Fruit fly (Drosophila melanogaster): Measurements from ENCODE around the gene Adi1.

Gene Adi1

dm6 chr3L:10663190-10663763 lies at the start of gene Adi1:
Gene Adi1, plus strand, starts transcription at chr3L:10663376.
- TF ChIP-seq gsb-n (tag; optimal IDR thresholded peaks at IDR 0.05) (no peak), Eip74EF (GFP tag; optimal IDR thresholded peaks at IDR 0.05) (no peak), E2f2 (GFP tag; IDR thresholded peaks at IDR 0.05) (peak; percentile 22; the same call in 1 of the 2 replicates), CG12391 (tag; optimal IDR thresholded peaks at IDR 0.05) (no peak), pzg (GFP tag; optimal IDR thresholded peaks at IDR 0.05) (peak; percentile 13), MESR4 (GFP tag; optimal IDR thresholded peaks at IDR 0.05) (peak; percentile 27), Fer1 (GFP tag; optimal IDR thresholded peaks at IDR 0.05) (peak; percentile 7), ERR (GFP tag; optimal IDR thresholded peaks at IDR 0.05) (peak; percentile 49), psq (GFP tag; optimal IDR thresholded peaks at IDR 0.05) (no peak), CG15601 (tag; optimal IDR thresholded peaks at IDR 0.05) (no peak), crp (GFP tag; optimal IDR thresholded peaks at IDR 0.05) (peak in 1 of 2 experiments; percentile 82), CG11456 (GFP tag; IDR thresholded peaks at IDR 0.05) (no peak), h (optimal IDR thresholded peaks at IDR 0.05) (no peak), CG13894 (tag; optimal IDR thresholded peaks at IDR 0.05) (peak; percentile 14), Dp (GFP tag; optimal IDR thresholded peaks at IDR 0.05) (peak; percentile 31), Trl (optimal IDR thresholded peaks at IDR 0.05) (no peak), Trl (GFP tag; optimal IDR thresholded peaks at IDR 0.05) (no peak), lbe (GFP tag; optimal IDR thresholded peaks at IDR 0.05) (peak; percentile 28), Neu2 (GFP tag; optimal IDR thresholded peaks at IDR 0.05; ENCODE audit: borderline replicate concordance) (no peak), CG13287 (GFP tag; IDR thresholded peaks at IDR 0.05; ENCODE audit: partially characterized antibody) (peak; percentile 27), ftz-f1 (GFP tag; optimal IDR thresholded peaks at IDR 0.05) (peak; percentile 62), MBD-R2 (GFP tag; IDR thresholded peaks at IDR 0.05) (peak; percentile 44), CG7928 (GFP tag; optimal IDR thresholded peaks at IDR 0.05) (no peak), grn (GFP tag; optimal IDR thresholded peaks at IDR 0.05) (peak; percentile 22), wek (GFP tag; optimal IDR thresholded peaks at IDR 0.05) (peak; percentile 69), CG34376 (GFP tag; optimal IDR thresholded peaks at IDR 0.05) (peak; percentile 50), CG8290 (GFP tag; optimal IDR thresholded peaks at IDR 0.05) (no peak), CG8290 (tag; optimal IDR thresholded peaks at IDR 0.05) (peak in 1 of 2 experiments; percentile 5), zen2 (GFP tag; IDR thresholded peaks at IDR 0.05; ENCODE audit: partially characterized antibody) (no peak), sug (tag; optimal IDR thresholded peaks at IDR 0.05) (peak; percentile 17), unc-4 (GFP tag; IDR thresholded peaks at IDR 0.05; ENCODE audit: partially characterized antibody) (no peak)

DNA sequence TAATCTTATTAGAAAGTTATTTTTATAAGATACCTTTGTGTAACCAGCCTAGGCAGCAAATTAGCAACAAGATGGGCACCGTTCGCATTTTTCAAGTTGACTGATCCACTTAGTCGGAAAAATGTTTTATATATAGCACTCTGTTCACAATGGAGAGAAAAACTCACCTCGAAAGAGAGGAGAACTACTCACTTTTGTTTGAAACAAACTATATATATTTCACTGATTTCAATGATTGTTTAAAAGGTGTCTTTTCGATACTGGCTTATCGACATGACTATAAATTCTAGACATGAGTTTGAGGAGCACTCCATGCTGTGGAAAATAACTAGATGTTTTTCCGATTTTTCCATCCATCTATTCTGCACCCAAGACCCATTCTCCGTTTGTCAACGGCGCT lies 39.7 kb upstream of the Adi1 start, which contains the start of gene CG42521:
Gene CG42521 (minus strand): TSS at position 101 of the 400 bp plus-strand sequence.
- TF ChIP-seq crc (GFP tag; optimal IDR thresholded peaks at IDR 0.05) (no peak), ac (GFP tag; optimal IDR thresholded peaks at IDR 0.05) (no peak), CG2129 (GFP tag; IDR thresholded peaks at IDR 0.05; ENCODE audit: partially characterized antibody) (no peak), salm (tag; optimal IDR thresholded peaks at IDR 0.05) (no peak), unc-4 (GFP tag; IDR thresholded peaks at IDR 0.05; ENCODE audit: partially characterized antibody) (no peak), CG7786 (GFP tag; optimal IDR thresholded peaks at IDR 0.05) (no peak), en (GFP tag; optimal IDR thresholded peaks at IDR 0.05) (no peak)

DNA sequence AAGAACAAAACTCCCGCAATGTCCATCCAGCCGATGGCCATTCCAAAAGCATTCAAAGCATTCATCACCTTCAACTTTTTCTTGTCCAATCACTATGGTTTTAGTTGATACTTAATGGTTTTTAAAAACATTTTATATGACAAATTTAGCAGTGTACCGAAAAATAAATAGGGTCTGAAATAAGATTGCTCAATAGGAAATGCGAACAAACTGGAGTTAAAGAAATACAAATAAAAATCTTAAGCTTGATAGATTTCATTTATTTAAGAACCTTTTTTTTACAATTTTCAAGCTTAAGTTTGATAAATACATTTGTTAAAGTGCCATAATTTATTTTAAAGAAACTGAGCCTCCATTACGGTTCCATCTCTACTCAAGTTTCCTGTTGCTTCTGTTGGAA lies 37.7 kb upstream of the Adi1 start, which contains the start of gene CG43127:
Gene CG43127 (minus strand): TSS at position 101 of the 400 bp plus-strand sequence.
- TF ChIP-seq vfl (GFP tag; optimal IDR thresholded peaks at IDR 0.05): no peak
- no peak for TF ChIP-seq nom (GFP tag; optimal IDR thresholded peaks at IDR 0.05)
- no peak for TF ChIP-seq CG2875 (GFP tag; optimal IDR thresholded peaks at IDR 0.05)
- TF ChIP-seq ash1 (GFP tag; optimal IDR thresholded peaks at IDR 0.05): no peak
- TF ChIP-seq Adf1 (GFP tag; IDR thresholded peaks at IDR 0.05): no peak
- no peak for TF ChIP-seq CG8359 (GFP tag; optimal IDR thresholded peaks at IDR 0.05; ENCODE audit: borderline replicate concordance)
- TF ChIP-seq Deaf1 (tag; optimal IDR thresholded peaks at IDR 0.05): no peak
- TF ChIP-seq sima (GFP tag; optimal IDR thresholded peaks at IDR 0.05): no peak
- TF ChIP-seq Drgx (GFP tag; IDR thresholded peaks at IDR 0.05): no peak
- no peak for TF ChIP-seq az2 (GFP tag; optimal IDR thresholded peaks at IDR 0.05)
- TF ChIP-seq Hr78 (GFP tag; optimal IDR thresholded peaks at IDR 0.05): no peak
- TF ChIP-seq unc-4 (GFP tag; IDR thresholded peaks at IDR 0.05; ENCODE audit: partially characterized antibody): no peak
- no peak for TF ChIP-seq yki (optimal IDR thresholded peaks at IDR 0.05)
- TF ChIP-seq bigmax (GFP tag; optimal IDR thresholded peaks at IDR 0.05): no peak
